Worm (Caenorhabditis elegans) whole organism, L3 larva: ENCODE data around the gene ocam-1.

Experiments
- mdl-1 ChIP-seq: fragments of 150-350 bp; optimal IDR thresholded peaks from 2 replicates; lab custom pipeline; 2014; ENCODE audit warnings: missing biosample characterization, missing genetic modification characterization
- mml-1 ChIP-seq: fragments of 150-350 bp; sonication (generic microtip); optimal IDR thresholded peaks from 3 replicates; lab custom pipeline; 2014; ENCODE audit warnings: missing biosample characterization, missing genetic modification characterization
- nhr-25 ChIP-seq: sonication (generic microtip); optimal IDR thresholded peaks from 2 replicates; lab custom pipeline; 2017; ENCODE audit warnings: missing biosample characterization, missing genetic modification characterization
- nhr-76 ChIP-seq: fragments of 150-350 bp; sonication (generic microtip); optimal IDR thresholded peaks from 5 replicates; lab custom pipeline; 2014; ENCODE audit warnings: missing biosample characterization, missing genetic modification characterization
- nhr-77 ChIP-seq: fragments of 150-350 bp; optimal IDR thresholded peaks from 2 replicates; lab custom pipeline; 2014; ENCODE audit warnings: missing biosample characterization, missing genetic modification characterization
- pha-4 ChIP-seq: fragments of 150-350 bp; optimal IDR thresholded peaks from 2 replicates; lab custom pipeline; 2014; ENCODE audit warnings: missing biosample characterization, missing genetic modification reagents, missing genetic modification characterization
- unc-62 ChIP-seq: fragments of 150-350 bp; sonication (generic microtip); optimal IDR thresholded peaks from 4 replicates; lab custom pipeline; 2014; ENCODE audit warnings: missing biosample characterization, missing genetic modification reagents, missing genetic modification characterization
- ztf-11 ChIP-seq: fragments of 150-350 bp; optimal IDR thresholded peaks from 2 replicates; lab custom pipeline; 2014; ENCODE audit warnings: missing biosample characterization, missing genetic modification characterization

- no peak for TF ChIP-seq mml-1 (tag; lab: Kevin White, UChicago)
- TF ChIP-seq nhr-77 (tag; lab: Kevin White, UChicago), result no peak
- no peak for TF ChIP-seq ztf-11 (tag; lab: Kevin White, UChicago)
- no peak for TF ChIP-seq nhr-25 (tag; lab: Kevin White, UChicago)
- no peak for TF ChIP-seq nhr-76 (tag; lab: Kevin White, UChicago)
- no peak for TF ChIP-seq pha-4
- no peak for TF ChIP-seq mdl-1 (tag; lab: Kevin White, UChicago)
- TF ChIP-seq unc-62 (GFP tag; lab: Kevin White, UChicago), result no peak
Observed at ce11 chrV:14128858-14129257, 38.7 kb downstream of the ocam-1 start.
